Fruit fly (Drosophila melanogaster): ENCODE data around the gene erm.

- TF ChIP-seq tj (GFP tag; optimal IDR thresholded peaks at IDR 0.05) (no peak), Clk (GFP tag; optimal IDR thresholded peaks at IDR 0.05) (no peak)
These were observed 2.9 kb downstream of the erm start for dm6 chr2L:1967301-1967700.
